Fruit fly (Drosophila melanogaster): Measurements from ENCODE around the gene PyK.

dm6 chr3R:22368777-22369214 lies 1.5 kb downstream of the PyK start:
- no peak for TF ChIP-seq CG8478 (optimal IDR thresholded peaks at IDR 0.05)
- no peak for TF ChIP-seq CTCF (optimal IDR thresholded peaks at IDR 0.05)

Measured in S2 (cell line).